Worm (Caenorhabditis elegans) whole organism, L1 larva: ENCODE data around the gene T12C9.7.

Source experiments
- C16A3.4 ChIP-seq: fragments of 150-350 bp; optimal IDR thresholded peaks from 2 replicates; lab custom pipeline; 2014; ENCODE audit warnings: missing biosample characterization, missing genetic modification characterization
- C34B4.2 ChIP-seq: sonication (generic microtip); optimal IDR thresholded peaks from 2 replicates; lab custom pipeline; 2017; ENCODE audit warnings: mild to moderate bottlenecking, missing genetic modification characterization, missing compliant biosample characterization
- F16B12.6 ChIP-seq: fragments of 150-350 bp; optimal IDR thresholded peaks from 2 replicates; lab custom pipeline; 2014; ENCODE audit warnings: missing biosample characterization, missing genetic modification characterization
- Y116A8C.19 ChIP-seq: sonication (generic microtip); optimal IDR thresholded peaks from 2 replicates; lab custom pipeline; 2016; ENCODE audit warnings: missing compliant biosample characterization, missing genetic modification characterization, borderline replicate concordance
- aha-1 ChIP-seq: fragments of 150-350 bp; optimal IDR thresholded peaks from 2 replicates; lab custom pipeline; 2014; ENCODE audit warnings: missing biosample characterization, missing genetic modification characterization
- alr-1 ChIP-seq: fragments of 200-800 bp; sonication (Bioruptor generic); optimal IDR thresholded peaks from 2 replicates; lab custom pipeline; 2018; ENCODE audit warnings: borderline replicate concordance, mild to moderate bottlenecking, missing genetic modification characterization, missing compliant biosample characterization
- ama-1 ChIP-seq: fragments of 150-350 bp; optimal IDR thresholded peaks from 2 replicates; lab custom pipeline; 2014
- ceh-63 ChIP-seq: fragments of 200-800 bp; sonication (Bioruptor generic); optimal IDR thresholded peaks from 2 replicates; lab custom pipeline; 2018; ENCODE audit warnings: mild to moderate bottlenecking, missing genetic modification characterization, missing compliant biosample characterization
- ceh-8 ChIP-seq: fragments of 200-800 bp; sonication (Bioruptor generic); optimal IDR thresholded peaks from 2 replicates; lab custom pipeline; 2018; ENCODE audit warnings: mild to moderate bottlenecking, missing genetic modification characterization, moderate library complexity, missing compliant biosample characterization
- ceh-82 ChIP-seq, 3 experiments: fragments of 150-350 bp in 1 of 3; sonication (generic microtip) in 2 of 3; optimal IDR thresholded peaks; 2 replicates each; lab custom pipeline; 2014 to 2017; ENCODE audit warnings: missing biosample characterization in 3 of 3, missing genetic modification characterization in 3 of 3
- ces-1 ChIP-seq: fragments of 150-350 bp; optimal IDR thresholded peaks from 2 replicates; lab custom pipeline; 2014; ENCODE audit warnings: missing biosample characterization, missing genetic modification reagents, missing genetic modification characterization
- dsc-1 ChIP-seq: sonication (generic microtip); optimal IDR thresholded peaks from 2 replicates; lab custom pipeline; 2016; ENCODE audit warnings: mild to moderate bottlenecking, missing genetic modification characterization, missing compliant biosample characterization
- efl-3 ChIP-seq: fragments of 200-800 bp; sonication (Bioruptor generic); optimal IDR thresholded peaks from 2 replicates; lab custom pipeline; 2018; ENCODE audit warnings: mild to moderate bottlenecking, missing genetic modification characterization, missing compliant biosample characterization
- elt-2 ChIP-seq: sonication (generic microtip); optimal IDR thresholded peaks from 2 replicates; lab custom pipeline; 2016; ENCODE audit warnings: missing genetic modification characterization, mild to moderate bottlenecking, inconsistent platforms, missing compliant biosample characterization, missing genetic modification reagents
- elt-3 ChIP-seq, 6 experiments: fragments of 150-350 bp in 1 of 6; sonication (generic microtip); optimal IDR thresholded peaks; 2 replicates each; lab custom pipeline; 2017 to 2018; ENCODE audit warnings: missing biosample characterization in 6 of 6, missing genetic modification characterization in 6 of 6, inconsistent platforms in 1 of 6
- fkh-10 ChIP-seq: sonication (generic microtip); optimal IDR thresholded peaks from 2 replicates; lab custom pipeline; 2017; ENCODE audit warnings: missing biosample characterization, missing genetic modification reagents, missing genetic modification characterization
- fkh-4 ChIP-seq: sonication (generic microtip); optimal IDR thresholded peaks from 2 replicates; lab custom pipeline; 2016; ENCODE audit warnings: missing compliant biosample characterization, missing genetic modification characterization, borderline replicate concordance
- fkh-8 ChIP-seq: sonication (generic microtip); optimal IDR thresholded peaks from 2 replicates; lab custom pipeline; 2016; ENCODE audit warnings: mild to moderate bottlenecking, missing genetic modification characterization, missing compliant biosample characterization
- fos-1 ChIP-seq: fragments of 150-350 bp; optimal IDR thresholded peaks from 2 replicates; lab custom pipeline; 2014; ENCODE audit warnings: missing biosample characterization, missing genetic modification characterization
- hlh-4 ChIP-seq: sonication (generic microtip); optimal IDR thresholded peaks from 2 replicates; lab custom pipeline; 2016; ENCODE audit warnings: mild to moderate bottlenecking, missing genetic modification characterization, missing compliant biosample characterization
- isw-1 ChIP-seq: fragments of 200-800 bp; sonication (Bioruptor generic); IDR thresholded peaks from 2 replicates; pipeline ENCODE4 v1.3.6; 2022; ENCODE audit warnings: missing genetic modification characterization, missing compliant biosample characterization
- lin-14 ChIP-seq: fragments of 200-800 bp; sonication (Bioruptor generic); optimal IDR thresholded peaks from 2 replicates; lab custom pipeline; 2018; ENCODE audit warnings: mild to moderate bottlenecking, missing genetic modification characterization, moderate library complexity, missing compliant biosample characterization
- lin-35 ChIP-seq, 2 experiments: fragments of 150-350 bp; optimal IDR thresholded peaks; 2 replicates each; lab custom pipeline; 2014; ENCODE audit warnings: missing biosample characterization in 2 of 2, missing genetic modification characterization in 2 of 2, missing genetic modification reagents in 2 of 2
- lin-39 ChIP-seq: fragments of 150-350 bp; optimal IDR thresholded peaks from 2 replicates; lab custom pipeline; 2014; ENCODE audit warnings: missing biosample characterization, missing genetic modification reagents, missing genetic modification characterization
- lsy-2 ChIP-seq, 2 experiments: fragments of 150-350 bp; optimal IDR thresholded peaks; 2 replicates each; lab custom pipeline; 2014; ENCODE audit warnings: missing biosample characterization in 2 of 2, missing genetic modification characterization in 2 of 2
- mab-9 ChIP-seq: fragments of 200-800 bp; sonication (Bioruptor generic); IDR thresholded peaks from 2 replicates; pipeline ENCODE4 v1.3.6; 2022; ENCODE audit warnings: missing genetic modification reagents, missing genetic modification characterization, missing compliant biosample characterization
- mdl-1 ChIP-seq, 2 experiments: fragments of 150-350 bp; optimal IDR thresholded peaks; 2 replicates each; lab custom pipeline; 2014 to 2017; ENCODE audit warnings: missing biosample characterization in 2 of 2, missing genetic modification characterization in 2 of 2, inconsistent platforms in 1 of 2
- nhr-11 ChIP-seq: fragments of 150-350 bp; optimal IDR thresholded peaks from 2 replicates; lab custom pipeline; 2014; ENCODE audit warnings: missing biosample characterization, missing genetic modification characterization
- nhr-12 ChIP-seq: sonication (generic microtip); optimal IDR thresholded peaks from 2 replicates; lab custom pipeline; 2017; ENCODE audit warnings: missing biosample characterization, missing genetic modification characterization
- nhr-19 ChIP-seq: fragments of 200-800 bp; sonication (Bioruptor generic); conservative IDR thresholded peaks from 2 replicates; pipeline ENCODE4 v1.3.6; 2022; ENCODE audit warnings: missing genetic modification characterization, missing compliant biosample characterization
- nhr-20 ChIP-seq: sonication (generic microtip); optimal IDR thresholded peaks from 2 replicates; lab custom pipeline; 2016; ENCODE audit warnings: mild to moderate bottlenecking, missing genetic modification characterization, missing compliant biosample characterization
- nhr-237 ChIP-seq: fragments of 150-350 bp; optimal IDR thresholded peaks from 2 replicates; lab custom pipeline; 2014; ENCODE audit warnings: missing biosample characterization, missing genetic modification characterization
- nhr-28 ChIP-seq: fragments of 150-350 bp; optimal IDR thresholded peaks from 2 replicates; lab custom pipeline; 2014; ENCODE audit warnings: missing biosample characterization, missing genetic modification characterization
- nhr-47 ChIP-seq: sonication (generic microtip); optimal IDR thresholded peaks from 2 replicates; lab custom pipeline; 2016; ENCODE audit warnings: mild to moderate bottlenecking, missing genetic modification characterization, moderate library complexity, missing compliant biosample characterization
- nhr-71 ChIP-seq: sonication (generic microtip); optimal IDR thresholded peaks from 2 replicates; lab custom pipeline; 2016; ENCODE audit warnings: mild to moderate bottlenecking, missing genetic modification characterization, moderate library complexity, missing compliant biosample characterization
- nhr-77 ChIP-seq: fragments of 150-350 bp; optimal IDR thresholded peaks from 2 replicates; lab custom pipeline; 2014; ENCODE audit warnings: missing biosample characterization, missing genetic modification characterization
- nhr-84 ChIP-seq: sonication (generic microtip); optimal IDR thresholded peaks from 2 replicates; lab custom pipeline; 2017; ENCODE audit warnings: missing biosample characterization, missing genetic modification characterization
- nhr-85 ChIP-seq: sonication (generic microtip); peaks from one replicate; lab custom pipeline; 2016; ENCODE audit warnings: missing genetic modification characterization, inconsistent platforms, missing compliant biosample characterization
- nhr-90 ChIP-seq: sonication (generic microtip); optimal IDR thresholded peaks from 2 replicates; lab custom pipeline; 2016; ENCODE audit warnings: mild to moderate bottlenecking, missing genetic modification characterization, missing compliant biosample characterization; ENCODE audit not compliant: poor library complexity
- pag-3 ChIP-seq: sonication (generic microtip); optimal IDR thresholded peaks from 2 replicates; lab custom pipeline; 2017; ENCODE audit warnings: missing genetic modification characterization, mild to moderate bottlenecking, missing compliant biosample characterization, antibody characterized with exemption, borderline replicate concordance; ENCODE audit not compliant: insufficient read depth
- pax-3 ChIP-seq: fragments of 200-800 bp; sonication (Bioruptor generic); optimal IDR thresholded peaks from 2 replicates; lab custom pipeline; 2018; ENCODE audit warnings: mild to moderate bottlenecking, missing genetic modification characterization, moderate library complexity, missing compliant biosample characterization
- pqm-1 ChIP-seq: sonication (generic microtip); optimal IDR thresholded peaks from 3 replicates; lab custom pipeline; 2017; ENCODE audit warnings: missing biosample characterization, missing genetic modification characterization
- rnt-1 ChIP-seq: sonication (generic microtip); optimal IDR thresholded peaks from 2 replicates; lab custom pipeline; 2016; ENCODE audit warnings: mild to moderate bottlenecking, missing genetic modification characterization, moderate library complexity, missing compliant biosample characterization
- sox-4 ChIP-seq: sonication (generic microtip); optimal IDR thresholded peaks from 2 replicates; lab custom pipeline; 2016; ENCODE audit warnings: missing genetic modification characterization, missing compliant biosample characterization
- sptf-1 ChIP-seq: fragments of 150-350 bp; optimal IDR thresholded peaks from 2 replicates; lab custom pipeline; 2014; ENCODE audit warnings: missing biosample characterization, missing genetic modification characterization
- swsn-7 ChIP-seq: sonication (generic microtip); optimal IDR thresholded peaks from 2 replicates; lab custom pipeline; 2016; ENCODE audit warnings: missing genetic modification characterization, missing compliant biosample characterization
- unc-130 ChIP-seq: fragments of 150-350 bp; optimal IDR thresholded peaks from 2 replicates; lab custom pipeline; 2017; ENCODE audit warnings: missing biosample characterization, missing genetic modification characterization, inconsistent platforms
- unc-86 ChIP-seq: sonication (generic microtip); optimal IDR thresholded peaks from 2 replicates; lab custom pipeline; 2016; ENCODE audit warnings: missing genetic modification characterization, missing compliant biosample characterization
- xbp-1 ChIP-seq: sonication (generic microtip); optimal IDR thresholded peaks from 2 replicates; lab custom pipeline; 2016; ENCODE audit warnings: missing genetic modification characterization, missing compliant biosample characterization
- ztf-4 ChIP-seq: fragments of 150-350 bp; optimal IDR thresholded peaks from 2 replicates; lab custom pipeline; 2014; ENCODE audit warnings: missing biosample characterization, missing genetic modification characterization

T12C9.7 gene

ce11 chrII:4507669-4508068 lies 46.9 kb upstream of the T12C9.7 start (continued):
- TF ChIP-seq alr-1 (tag; lab: Kevin White, UChicago): no peak
- TF ChIP-seq mdl-1 (tag; optimal IDR thresholded peaks at IDR 0.05; lab: Kevin White, UChicago): no peak
- no peak for TF ChIP-seq sptf-1
- TF ChIP-seq hlh-4 (tag; lab: Kevin White, UChicago): no peak
- TF ChIP-seq nhr-71 (tag; lab: Kevin White, UChicago): no peak
- TF ChIP-seq Y116A8C.19 (tag; lab: Kevin White, UChicago): no peak
- no peak for TF ChIP-seq fos-1 (tag; lab: Kevin White, UChicago)
- no peak for TF ChIP-seq nhr-11 (tag; lab: Kevin White, UChicago)

- TF ChIP-seq isw-1 (GFP tag; lab: Robert Waterston, UW) (peak; percentile 45), C16A3.4 (peak; percentile 9), nhr-237 (tag; lab: Kevin White, UChicago) (peak; percentile 16), nhr-19 (peak; percentile 35), F16B12.6 (tag; lab: Kevin White, UChicago) (no peak), fkh-4 (tag; lab: Kevin White, UChicago) (peak; percentile 52), nhr-90 (tag; lab: Kevin White, UChicago) (no peak), mab-9 (GFP tag; lab: Robert Waterston, UW) (no peak), nhr-77 (peak; percentile 55), fkh-10 (no peak), lin-35 (GFP tag; optimal IDR thresholded peaks at IDR 0.05; lab: Kevin White, UChicago) (peak in 1 of 2 experiments; percentile 55), ztf-4 (no peak), aha-1 (tag; lab: Kevin White, UChicago) (no peak), pqm-1 (tag; lab: Kevin White, UChicago) (no peak), nhr-12 (tag; lab: Kevin White, UChicago) (no peak), ceh-82 (tag; optimal IDR thresholded peaks at IDR 0.05; lab: Kevin White, UChicago) (peak; percentile 43 to 74 (median 49)), lin-39 (tag; lab: Kevin White, UChicago) (no peak), nhr-84 (tag; lab: Kevin White, UChicago) (no peak), ceh-8 (peak; percentile 3), ama-1 (lab: Kevin White, UChicago) (no peak), nhr-20 (tag; lab: Kevin White, UChicago) (peak; percentile 39), pax-3 (tag; lab: Kevin White, UChicago) (no peak), C34B4.2 (tag; lab: Kevin White, UChicago) (no peak), ceh-63 (GFP tag; lab: Kevin White, UChicago) (no peak), unc-130 (no peak), lin-14 (GFP tag; lab: Kevin White, UChicago) (peak; percentile 94), nhr-28 (tag; lab: Kevin White, UChicago) (no peak), fkh-8 (peak; percentile 86), efl-3 (GFP tag; lab: Kevin White, UChicago) (no peak), nhr-47 (tag; lab: Kevin White, UChicago) (peak; percentile 73), elt-2 (tag; lab: Kevin White, UChicago) (peak; percentile 45), xbp-1 (tag; lab: Kevin White, UChicago) (peak; percentile 58), nhr-85 (tag; lab: Kevin White, UChicago) (no peak), unc-86 (tag; lab: Kevin White, UChicago) (peak; percentile 77), swsn-7 (peak; percentile 73), elt-3 (tag; optimal IDR thresholded peaks at IDR 0.05; lab: Kevin White, UChicago) (no peak), pag-3 (tag; lab: Kevin White, UChicago) (peak; percentile 83), sox-4 (peak; percentile 7), dsc-1 (peak; percentile 63), lsy-2 (tag; optimal IDR thresholded peaks at IDR 0.05; lab: Kevin White, UChicago) (peak; percentile 55 to 78), ces-1 (peak; percentile 9), alr-1 (tag; lab: Kevin White, UChicago) (no peak), rnt-1 (tag; lab: Kevin White, UChicago) (peak; percentile 59)
These were observed 46.0 kb upstream of the T12C9.7 start for ce11 chrII:4506552-4507291.
